Fruit fly (Drosophila melanogaster) whole organism, embryonic: ENCODE measurements around the gene uncNacbeta.
A peak's percentile ranks its signal among the peaks of the same experiment; 100 is the strongest.

Source experiments
- Awh ChIP-seq: fragments of 200-800 bp; sonication (Bioruptor generic); IDR thresholded peaks from 2 replicates; pipeline ENCODE4, ENCODE4 v1.3.6; 2022; ENCODE audit warnings: missing biosample characterization, missing genetic modification characterization
- B-H1 ChIP-seq: fragments of 200-800 bp; sonication (Bioruptor generic); IDR thresholded peaks from 3 replicates; pipeline ENCODE4 v1.3.6; 2022; ENCODE audit warnings: missing biosample characterization, missing genetic modification characterization
- CG11398 ChIP-seq: fragments of 200-800 bp; sonication (Bioruptor generic); optimal IDR thresholded peaks from 2 replicates; lab custom pipeline; 2016; ENCODE audit warnings: missing biosample characterization, missing genetic modification characterization
- CG11456 ChIP-seq: fragments of 200-800 bp; sonication (Bioruptor generic); IDR thresholded peaks from 3 replicates; pipeline ENCODE4 v1.3.6; 2022; ENCODE audit warnings: missing biosample characterization, missing genetic modification characterization
- CG12071 ChIP-seq: fragments of 200-800 bp; sonication (Bioruptor generic); optimal IDR thresholded peaks from 3 replicates; lab custom pipeline; 2018; ENCODE audit warnings: missing biosample characterization, mild to moderate bottlenecking, missing genetic modification characterization
- CG12744 ChIP-seq: fragments of 200-800 bp; sonication (Bioruptor generic); optimal IDR thresholded peaks from 2 replicates; lab custom pipeline; 2016; ENCODE audit warnings: missing biosample characterization, missing genetic modification characterization
- CG13296 ChIP-seq: fragments of 200-800 bp; sonication (Bioruptor generic); optimal IDR thresholded peaks from 3 replicates; lab custom pipeline; 2018; ENCODE audit warnings: missing biosample characterization, mild to moderate bottlenecking, missing genetic modification characterization
- CG14441 ChIP-seq: fragments of 200-800 bp; sonication (Bioruptor generic); IDR thresholded peaks from 2 replicates; pipeline ENCODE4 v1.3.6; 2022; ENCODE audit warnings: missing biosample characterization, missing genetic modification characterization
- CG14965 ChIP-seq: fragments of 200-800 bp; sonication (Bioruptor generic); optimal IDR thresholded peaks from 2 replicates; lab custom pipeline; 2016; ENCODE audit warnings: missing biosample characterization, missing genetic modification characterization, borderline replicate concordance
- CG15073 ChIP-seq: fragments of 200-800 bp; sonication (Bioruptor generic); optimal IDR thresholded peaks from 2 replicates; lab custom pipeline; 2016; ENCODE audit warnings: missing biosample characterization, missing genetic modification characterization
- CG1529 ChIP-seq: fragments of 200-800 bp; sonication (Bioruptor generic); optimal IDR thresholded peaks from 3 replicates; lab custom pipeline; 2018; ENCODE audit warnings: missing biosample characterization, missing genetic modification characterization
- CG15514 ChIP-seq: fragments of 200-800 bp; sonication (Bioruptor generic); optimal IDR thresholded peaks from 3 replicates; lab custom pipeline; 2017; ENCODE audit warnings: missing biosample characterization, missing genetic modification characterization, mild to moderate bottlenecking, moderate library complexity, missing genetic modification reagents
- CG16863 ChIP-seq: fragments of 200-800 bp; sonication (Bioruptor generic); optimal IDR thresholded peaks from 3 replicates; lab custom pipeline; 2016; ENCODE audit warnings: missing biosample characterization, missing genetic modification characterization
- CG18262 ChIP-seq: fragments of 200-800 bp; optimal IDR thresholded peaks from 3 replicates; lab custom pipeline; 2019; ENCODE audit warnings: missing biosample characterization, mild to moderate bottlenecking, missing genetic modification characterization, moderate library complexity
- CG18764 ChIP-seq: fragments of 200-800 bp; sonication (Bioruptor generic); optimal IDR thresholded peaks from 3 replicates; lab custom pipeline; 2016; ENCODE audit warnings: missing biosample characterization, missing genetic modification characterization
- CG2116 ChIP-seq: fragments of 200-800 bp; sonication (Bioruptor generic); optimal IDR thresholded peaks from 3 replicates; lab custom pipeline; 2018; ENCODE audit warnings: missing biosample characterization, mild to moderate bottlenecking, missing genetic modification characterization
- CG2678 ChIP-seq: fragments of 200-800 bp; sonication (Bioruptor generic); optimal IDR thresholded peaks from 3 replicates; lab custom pipeline; 2019; ENCODE audit warnings: missing biosample characterization, mild to moderate bottlenecking, missing genetic modification characterization, moderate library complexity
- CG30431 ChIP-seq: fragments of 200-800 bp; sonication (Bioruptor generic); optimal IDR thresholded peaks from 2 replicates; lab custom pipeline; 2017; ENCODE audit warnings: missing biosample characterization, missing genetic modification characterization
- CG31224 ChIP-seq: fragments of 200-800 bp; sonication (Bioruptor generic); IDR thresholded peaks from 2 replicates; pipeline ENCODE4 v1.3.6; 2022; ENCODE audit warnings: missing biosample characterization, missing genetic modification characterization
- CG6813 ChIP-seq: fragments of 200-800 bp; sonication (Bioruptor generic); optimal IDR thresholded peaks from 2 replicates; lab custom pipeline; 2017; ENCODE audit warnings: missing biosample characterization, missing genetic modification characterization, mild to moderate bottlenecking, moderate library complexity, missing genetic modification reagents
- CG7271 ChIP-seq: fragments of 200-800 bp; sonication (Bioruptor generic); optimal IDR thresholded peaks from 2 replicates; lab custom pipeline; 2018; ENCODE audit warnings: missing biosample characterization, mild to moderate bottlenecking, missing genetic modification characterization, moderate library complexity
- CG7745 ChIP-seq: fragments of 200-800 bp; sonication (Bioruptor generic); optimal IDR thresholded peaks from 2 replicates; lab custom pipeline; 2018; ENCODE audit warnings: missing biosample characterization, mild to moderate bottlenecking, missing genetic modification characterization, moderate library complexity
- CG7928 ChIP-seq: fragments of 200-800 bp; sonication (Bioruptor generic); optimal IDR thresholded peaks from 2 replicates; lab custom pipeline; 2017; ENCODE audit warnings: missing biosample characterization, mild to moderate bottlenecking, missing genetic modification characterization
- CG9215 ChIP-seq: fragments of 200-800 bp; sonication (Bioruptor generic); IDR thresholded peaks from 2 replicates; pipeline ENCODE4 v1.3.6; 2022; ENCODE audit warnings: missing biosample characterization, missing genetic modification characterization
- CG9437 ChIP-seq: fragments of 200-800 bp; sonication (Bioruptor generic); optimal IDR thresholded peaks from 2 replicates; lab custom pipeline; 2018; ENCODE audit warnings: missing biosample characterization, mild to moderate bottlenecking, missing genetic modification characterization
- CHES-1-like ChIP-seq: fragments of 200-800 bp; sonication (Bioruptor generic); optimal IDR thresholded peaks from 2 replicates; lab custom pipeline; 2016; ENCODE audit warnings: missing biosample characterization, missing genetic modification characterization
- D19B ChIP-seq: fragments of 200-800 bp; sonication (Bioruptor generic); optimal IDR thresholded peaks from 2 replicates; lab custom pipeline; 2017; ENCODE audit warnings: missing biosample characterization, mild to moderate bottlenecking, missing genetic modification characterization
- Doc3 ChIP-seq: fragments of 200-800 bp; sonication (Bioruptor generic); IDR thresholded peaks from 3 replicates; pipeline ENCODE4 v1.3.6; 2022; ENCODE audit warnings: missing biosample characterization, missing genetic modification characterization; ENCODE audit not compliant: partially characterized antibody
- E2f1 ChIP-seq: fragments of 200-800 bp; sonication (Bioruptor generic); IDR thresholded peaks from 2 replicates; pipeline ENCODE4 v1.3.6; 2022; ENCODE audit warnings: missing biosample characterization, missing genetic modification characterization
- Oli ChIP-seq: fragments of 200-800 bp; sonication (Bioruptor generic); optimal IDR thresholded peaks from 2 replicates; lab custom pipeline; 2018; ENCODE audit warnings: missing biosample characterization, mild to moderate bottlenecking, missing genetic modification characterization, moderate library complexity
- Ravus ChIP-seq: fragments of 200-800 bp; sonication (Bioruptor generic); IDR thresholded peaks from 2 replicates; pipeline ENCODE4 v1.3.6; 2022; ENCODE audit warnings: missing biosample characterization, missing genetic modification characterization
- Sox102F ChIP-seq: fragments of 200-800 bp; sonication (Bioruptor generic); optimal IDR thresholded peaks from 2 replicates; lab custom pipeline; 2018; ENCODE audit warnings: missing biosample characterization, mild to moderate bottlenecking, missing genetic modification characterization, moderate library complexity
- TFAM ChIP-seq: fragments of 200-800 bp; sonication (Bioruptor generic); optimal IDR thresholded peaks from 2 replicates; lab custom pipeline; 2017; ENCODE audit warnings: missing biosample characterization, missing genetic modification characterization, inconsistent platforms
- ac ChIP-seq: fragments of 200-800 bp; sonication (Bioruptor generic); optimal IDR thresholded peaks from 3 replicates; lab custom pipeline; 2017; ENCODE audit warnings: missing biosample characterization, mild to moderate bottlenecking, missing genetic modification characterization
- ap ChIP-seq: fragments of 200-800 bp; sonication (Bioruptor generic); IDR thresholded peaks from 2 replicates; pipeline ENCODE4 v1.3.6; 2022; ENCODE audit warnings: missing biosample characterization, missing genetic modification characterization
- bcd ChIP-seq: fragments of 200-800 bp; sonication (Bioruptor generic); optimal IDR thresholded peaks from 2 replicates; lab custom pipeline; 2017; ENCODE audit warnings: missing biosample characterization, mild to moderate bottlenecking, missing genetic modification characterization
- corto ChIP-seq: fragments of 200-800 bp; sonication (Bioruptor generic); optimal IDR thresholded peaks from 2 replicates; lab custom pipeline; 2016; ENCODE audit warnings: missing biosample characterization, mild to moderate bottlenecking, missing genetic modification characterization, moderate library complexity
- crp ChIP-seq, 2 experiments: fragments of 200-800 bp; sonication (Bioruptor generic); optimal IDR thresholded peaks; 2 replicates in 1 of 2; 3 replicates in 1 of 2; lab custom pipeline; 2017; ENCODE audit warnings: missing biosample characterization in 2 of 2, missing genetic modification characterization in 2 of 2, mild to moderate bottlenecking in 1 of 2, moderate library complexity in 1 of 2
- danr ChIP-seq: fragments of 200-800 bp; sonication (Bioruptor generic); IDR thresholded peaks from 2 replicates; pipeline ENCODE4 v1.3.6; 2022; ENCODE audit warnings: missing biosample characterization, missing genetic modification characterization
- dpn ChIP-seq, 2 experiments: fragments of 200-800 bp; sonication (Bioruptor generic); optimal IDR thresholded peaks; 3 replicates each; lab custom pipeline; 2016; ENCODE audit warnings: missing biosample characterization in 2 of 2, missing genetic modification characterization in 2 of 2
- dysf ChIP-seq: fragments of 200-800 bp; sonication (Bioruptor generic); IDR thresholded peaks from 3 replicates; pipeline ENCODE4 v1.3.6; 2022; ENCODE audit warnings: missing biosample characterization, missing genetic modification characterization
- fru ChIP-seq: fragments of >200 bp; optimal IDR thresholded peaks from 2 replicates; lab custom pipeline; 2017
- gcm ChIP-seq: fragments of 200-800 bp; sonication (Bioruptor generic); optimal IDR thresholded peaks from 2 replicates; lab custom pipeline; 2019; ENCODE audit warnings: missing biosample characterization, mild to moderate bottlenecking, missing genetic modification characterization, moderate library complexity
- pita ChIP-seq: fragments of 200-800 bp; sonication (Bioruptor generic); optimal IDR thresholded peaks from 2 replicates; lab custom pipeline; 2017; ENCODE audit warnings: missing biosample characterization, mild to moderate bottlenecking, missing genetic modification characterization
- ranshi ChIP-seq: fragments of 200-800 bp; sonication (Bioruptor generic); IDR thresholded peaks from 2 replicates; pipeline ENCODE4 v1.3.6; 2022; ENCODE audit warnings: missing biosample characterization, missing genetic modification characterization
- schlank ChIP-seq: fragments of 200-800 bp; sonication (Bioruptor generic); optimal IDR thresholded peaks from 2 replicates; lab custom pipeline; 2018; ENCODE audit warnings: missing biosample characterization, mild to moderate bottlenecking, missing genetic modification characterization
- scrt ChIP-seq: fragments of 200-800 bp; sonication (Bioruptor generic); optimal IDR thresholded peaks from 2 replicates; lab custom pipeline; 2018; ENCODE audit warnings: missing biosample characterization, mild to moderate bottlenecking, missing genetic modification characterization, moderate library complexity
- sob ChIP-seq: fragments of 200-800 bp; sonication (Bioruptor generic); IDR thresholded peaks from 2 replicates; pipeline ENCODE4 v1.3.6; 2022; ENCODE audit warnings: missing biosample characterization, missing genetic modification characterization
- sr ChIP-seq: fragments of 200-800 bp; sonication (Bioruptor generic); IDR thresholded peaks from 3 replicates; pipeline ENCODE4 v1.3.6; 2022; ENCODE audit warnings: missing biosample characterization, missing genetic modification characterization
- zen2 ChIP-seq: fragments of 200-800 bp; sonication (Bioruptor generic); IDR thresholded peaks from 3 replicates; pipeline ENCODE4 v1.3.6; 2022; ENCODE audit warnings: missing biosample characterization, missing genetic modification characterization; ENCODE audit not compliant: partially characterized antibody

uncNacbeta gene

DNA sequence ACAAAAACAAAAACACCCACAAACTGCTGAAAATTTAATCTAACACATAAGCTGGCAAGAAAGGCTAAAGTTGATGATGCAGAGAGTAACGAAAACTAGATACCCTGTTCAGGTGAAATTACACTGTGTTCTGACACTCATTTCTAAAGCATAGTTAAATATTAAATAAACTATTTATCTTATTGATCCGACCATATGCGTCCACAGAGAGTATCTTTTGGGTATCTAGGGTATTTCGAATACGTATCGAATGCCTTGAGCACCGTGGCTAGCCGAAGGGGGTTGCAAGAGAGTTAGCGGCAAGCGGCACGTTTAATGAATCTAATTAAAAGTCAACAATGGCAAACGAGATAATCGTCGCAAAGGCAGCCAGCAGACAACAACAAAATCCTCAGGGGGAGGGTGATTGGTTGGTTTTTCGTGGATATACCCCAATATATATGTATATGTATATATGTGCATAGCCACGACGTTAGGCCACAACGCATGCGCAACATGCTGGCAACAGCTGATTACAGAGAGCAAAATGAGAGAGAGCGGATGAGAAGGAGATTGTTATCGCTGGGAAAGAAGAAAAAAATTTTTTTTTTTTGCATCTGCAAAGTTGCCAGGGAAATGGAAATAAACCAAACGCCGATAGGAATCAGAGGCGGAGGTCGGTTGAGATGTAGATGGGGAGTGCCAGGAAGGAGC, 41.5 kb downstream of the uncNacbeta start (continued):
- peak; percentile 76 for TF ChIP-seq dysf (GFP tag; lab: Robert Waterston, UW)
- TF ChIP-seq fru (lab: Kevin White, UChicago): no peak
- no peak for TF ChIP-seq pita (GFP tag; lab: Kevin White, UChicago)
- peak; percentile 36 for TF ChIP-seq ac (GFP tag; lab: Kevin White, UChicago)
- TF ChIP-seq CG15073: peak; percentile 32
- peak; percentile 81 for TF ChIP-seq B-H1
- no peak for TF ChIP-seq corto
- TF ChIP-seq CG18262: peak; percentile 91
- TF ChIP-seq CG12744 (GFP tag; lab: Kevin White, UChicago): peak; percentile 52
- peak; percentile 36 for TF ChIP-seq CG2116 (GFP tag; lab: Kevin White, UChicago)
- no peak for TF ChIP-seq crp (GFP tag; optimal IDR thresholded peaks at IDR 0.05; lab: Kevin White, UChicago)
- TF ChIP-seq schlank (tag; lab: Kevin White, UChicago): no peak
- peak; percentile 71; the same call in 1 of the 3 replicates for TF ChIP-seq sr (GFP tag; lab: Robert Waterston, UW)
- peak; percentile 87 for TF ChIP-seq CG2678
- TF ChIP-seq bcd (GFP tag; lab: Kevin White, UChicago): peak; percentile 77
- TF ChIP-seq Sox102F (GFP tag; lab: Kevin White, UChicago): peak; percentile 89
- peak; percentile 53 for TF ChIP-seq CG18764 (GFP tag; lab: Kevin White, UChicago)
- TF ChIP-seq CG14965: no peak
- TF ChIP-seq CG6813 (GFP tag; lab: Kevin White, UChicago): peak; percentile 75
- TF ChIP-seq CG14441 (GFP tag; lab: Robert Waterston, UW): peak; percentile 89
- peak; percentile 41 for TF ChIP-seq CHES-1-like (GFP tag; lab: Kevin White, UChicago)
- peak; percentile 59 for TF ChIP-seq CG1529 (GFP tag; lab: Kevin White, UChicago)
- peak; percentile 28 for TF ChIP-seq Ravus (GFP tag; lab: Robert Waterston, UW)
- no peak for TF ChIP-seq CG7928
- no peak for TF ChIP-seq Doc3 (GFP tag; lab: Robert Waterston, UW)
- TF ChIP-seq Oli (tag; lab: Kevin White, UChicago): peak; percentile 80
- peak; percentile 68 for TF ChIP-seq sob (GFP tag; lab: Robert Waterston, UW)
- peak; percentile 62 for TF ChIP-seq CG31224 (GFP tag; lab: Robert Waterston, UW)
- TF ChIP-seq CG9215 (GFP tag; lab: Robert Waterston, UW): peak; percentile 47
- TF ChIP-seq D19B (GFP tag; lab: Kevin White, UChicago): peak; percentile 98
- peak; percentile 48 for TF ChIP-seq CG9437 (GFP tag; lab: Kevin White, UChicago)
- no peak for TF ChIP-seq CG7271
- TF ChIP-seq CG16863: peak; percentile 65
- TF ChIP-seq CG12071 (GFP tag; lab: Kevin White, UChicago): peak; percentile 79
- peak; percentile 65 for TF ChIP-seq scrt (GFP tag; lab: Kevin White, UChicago)
- peak; percentile 35 for TF ChIP-seq CG15514 (GFP tag; lab: Kevin White, UChicago)
- TF ChIP-seq ranshi: peak; percentile 76
- TF ChIP-seq CG30431 (GFP tag; lab: Kevin White, UChicago): peak; percentile 55
- peak; percentile 86 for TF ChIP-seq E2f1 (GFP tag; lab: Robert Waterston, UW)
- peak; percentile 67 for TF ChIP-seq gcm (GFP tag; lab: Kevin White, UChicago)
- peak; percentile 58 for TF ChIP-seq CG13296
- TF ChIP-seq zen2 (GFP tag; lab: Robert Waterston, UW): no peak
- TF ChIP-seq ap (GFP tag; lab: Robert Waterston, UW): peak; percentile 77
- TF ChIP-seq CG7745 (tag; lab: Kevin White, UChicago): peak; percentile 62
- TF ChIP-seq danr (GFP tag; lab: Robert Waterston, UW): peak; percentile 62; the same call in 1 of the 2 replicates
- peak in 1 of 2 experiments; percentile 66 for TF ChIP-seq dpn (GFP tag; optimal IDR thresholded peaks at IDR 0.05; lab: Kevin White, UChicago)
- TF ChIP-seq CG11398: no peak
- peak; percentile 74 for TF ChIP-seq CG11456 (GFP tag; lab: Robert Waterston, UW)
- TF ChIP-seq TFAM: peak; percentile 37
- peak; percentile 83 for TF ChIP-seq Awh (GFP tag; lab: Robert Waterston, UW)
